Worm (Caenorhabditis elegans) whole organism, L4 larva: Measurements from ENCODE around the gene nhr-70.

Experiments used
- R02D3.7 ChIP-seq: fragments of 150-350 bp; sonication (generic microtip); optimal IDR thresholded peaks from 3 replicates; lab custom pipeline; 2014; ENCODE audit warnings: missing biosample characterization, missing genetic modification characterization
- ama-1 ChIP-seq: fragments of 150-350 bp; optimal IDR thresholded peaks from 2 replicates; lab custom pipeline; 2014; ENCODE audit warnings: inconsistent platforms, mixed read lengths
- lin-1 ChIP-seq: fragments of 200-800 bp; sonication (Bioruptor generic); IDR thresholded peaks from 2 replicates; pipeline ENCODE4 v1.3.6; 2022; ENCODE audit warnings: missing genetic modification reagents, missing genetic modification characterization, missing compliant biosample characterization
- lin-13 ChIP-seq: fragments of 150-350 bp; optimal IDR thresholded peaks from 2 replicates; lab custom pipeline; 2014; ENCODE audit warnings: missing biosample characterization, missing genetic modification reagents, missing genetic modification characterization
- nhr-11 ChIP-seq: fragments of 150-350 bp; optimal IDR thresholded peaks from 2 replicates; lab custom pipeline; 2014; ENCODE audit warnings: missing biosample characterization, missing genetic modification characterization
- nhr-28 ChIP-seq: fragments of 150-350 bp; optimal IDR thresholded peaks from 2 replicates; lab custom pipeline; 2014; ENCODE audit warnings: missing biosample characterization, missing genetic modification characterization

DNA sequence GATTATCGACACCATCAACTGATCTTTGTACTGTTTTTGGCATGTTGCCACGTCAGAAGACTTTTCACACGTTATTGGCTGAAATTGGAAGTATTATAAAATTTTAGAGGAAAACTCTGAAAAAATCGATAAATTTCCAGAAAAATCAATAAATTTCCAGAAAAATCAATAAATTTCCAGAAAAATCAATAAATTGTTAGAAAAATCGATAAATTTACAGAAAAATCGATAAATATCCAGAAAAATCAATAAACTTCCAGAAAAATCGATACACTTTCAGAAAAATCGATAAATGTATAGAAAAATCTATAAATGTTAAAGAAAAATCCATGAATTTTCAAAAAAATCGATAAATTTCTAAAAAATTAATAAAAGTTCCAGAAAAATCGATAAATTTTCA, 12.5 kb downstream of the nhr-70 start:
- TF ChIP-seq nhr-28 (tag; lab: Kevin White, UChicago) (no peak), ama-1 (lab: Kevin White, UChicago) (no peak), nhr-11 (tag; lab: Kevin White, UChicago) (no peak), lin-13 (GFP tag; lab: Kevin White, UChicago) (no peak), R02D3.7 (tag; lab: Kevin White, UChicago) (no peak), lin-1 (GFP tag; lab: Robert Waterston, UW) (no peak)
